Worm (Caenorhabditis elegans) whole organism, late embryonic: ENCODE measurements around the gene amt-1.

Experiments
- C38D4.7 ChIP-seq: fragments of 200-800 bp; sonication (Bioruptor generic); optimal IDR thresholded peaks from 2 replicates; lab custom pipeline; 2018; ENCODE audit warnings: mild to moderate bottlenecking, missing genetic modification characterization, moderate library complexity, missing compliant biosample characterization
- T23F11.4 ChIP-seq: fragments of 200-800 bp; sonication (Bioruptor generic); optimal IDR thresholded peaks from 2 replicates; lab custom pipeline; 2018; ENCODE audit warnings: mild to moderate bottlenecking, missing genetic modification characterization, missing compliant biosample characterization
- ceh-14 ChIP-seq: sonication (generic microtip); optimal IDR thresholded peaks from 2 replicates; lab custom pipeline; 2016; ENCODE audit warnings: missing genotype, missing genetic modification characterization, missing compliant biosample characterization
- ceh-18 ChIP-seq: sonication (generic microtip); optimal IDR thresholded peaks from 2 replicates; lab custom pipeline; 2016; ENCODE audit warnings: missing genetic modification characterization, missing compliant biosample characterization
- ceh-22 ChIP-seq: sonication (generic microtip); optimal IDR thresholded peaks from 2 replicates; lab custom pipeline; 2017; ENCODE audit warnings: missing biosample characterization, missing genetic modification characterization
- ceh-31 ChIP-seq: sonication (generic microtip); optimal IDR thresholded peaks from 2 replicates; lab custom pipeline; 2016; ENCODE audit warnings: missing genetic modification characterization, missing compliant biosample characterization
- ceh-6 ChIP-seq: fragments of 200-800 bp; sonication (Bioruptor generic); optimal IDR thresholded peaks from 2 replicates; lab custom pipeline; 2018; ENCODE audit warnings: mild to moderate bottlenecking, missing genetic modification characterization, missing compliant biosample characterization
- ceh-9 ChIP-seq: sonication (generic microtip); optimal IDR thresholded peaks from 2 replicates; lab custom pipeline; 2016; ENCODE audit warnings: mild to moderate bottlenecking, missing genetic modification characterization, inconsistent platforms, missing compliant biosample characterization
- elt-2 ChIP-seq: sonication (generic microtip); optimal IDR thresholded peaks from 2 replicates; lab custom pipeline; 2016; ENCODE audit warnings: missing genetic modification reagents, missing genetic modification characterization, missing compliant biosample characterization
- elt-4 ChIP-seq: sonication (generic microtip); optimal IDR thresholded peaks from 2 replicates; lab custom pipeline; 2016; ENCODE audit warnings: missing genetic modification characterization, missing compliant biosample characterization
- eyg-1 ChIP-seq: sonication (generic microtip); optimal IDR thresholded peaks from 2 replicates; lab custom pipeline; 2016; ENCODE audit warnings: missing genotype, missing genetic modification characterization, missing compliant biosample characterization
- fax-1 ChIP-seq: sonication (generic microtip); optimal IDR thresholded peaks from 2 replicates; lab custom pipeline; 2016; ENCODE audit warnings: missing genotype, missing genetic modification characterization, missing compliant biosample characterization
- fkh-10 ChIP-seq: fragments of 150-350 bp; optimal IDR thresholded peaks from 2 replicates; lab custom pipeline; 2014; ENCODE audit warnings: missing biosample characterization, missing genetic modification reagents, missing genetic modification characterization
- hlh-13 ChIP-seq: fragments of 200-800 bp; sonication (Bioruptor generic); optimal IDR thresholded peaks from 2 replicates; lab custom pipeline; 2018; ENCODE audit warnings: mild to moderate bottlenecking, missing genetic modification characterization, missing compliant biosample characterization
- hlh-15 ChIP-seq: sonication (generic microtip); optimal IDR thresholded peaks from 2 replicates; lab custom pipeline; 2016; ENCODE audit warnings: missing genetic modification characterization, missing compliant biosample characterization
- hlh-30 ChIP-seq: sonication (generic microtip); optimal IDR thresholded peaks from 2 replicates; lab custom pipeline; 2017; ENCODE audit warnings: antibody characterized with exemption, missing genetic modification characterization, missing compliant biosample characterization; ENCODE audit not compliant: insufficient read depth
- hlh-8 ChIP-seq: sonication (generic microtip); optimal IDR thresholded peaks from 2 replicates; lab custom pipeline; 2016; ENCODE audit warnings: missing genotype, missing genetic modification characterization, missing compliant biosample characterization
- lim-6 ChIP-seq: sonication (generic microtip); optimal IDR thresholded peaks from 2 replicates; lab custom pipeline; 2016; ENCODE audit warnings: missing genetic modification characterization, missing compliant biosample characterization
- lin-11 ChIP-seq: fragments of 200-800 bp; sonication (Bioruptor generic); optimal IDR thresholded peaks from 2 replicates; lab custom pipeline; 2018; ENCODE audit warnings: mild to moderate bottlenecking, missing genetic modification characterization, missing compliant biosample characterization
- madf-2 ChIP-seq: sonication (generic microtip); optimal IDR thresholded peaks from 2 replicates; lab custom pipeline; 2017; ENCODE audit warnings: missing genetic modification characterization, missing compliant biosample characterization
- npax-4 ChIP-seq: sonication (generic microtip); optimal IDR thresholded peaks from 2 replicates; lab custom pipeline; 2016; ENCODE audit warnings: missing genetic modification characterization, missing compliant biosample characterization
- pag-3 ChIP-seq: sonication (generic microtip); optimal IDR thresholded peaks from 2 replicates; lab custom pipeline; 2016; ENCODE audit warnings: missing compliant biosample characterization, missing genetic modification characterization, borderline replicate concordance
- pat-9 ChIP-seq: fragments of 200-800 bp; sonication (Bioruptor generic); optimal IDR thresholded peaks from 2 replicates; lab custom pipeline; 2018; ENCODE audit warnings: mild to moderate bottlenecking, missing genetic modification characterization, moderate library complexity, missing compliant biosample characterization
- pax-1 ChIP-seq: fragments of 150-350 bp; optimal IDR thresholded peaks from 2 replicates; lab custom pipeline; 2014; ENCODE audit warnings: missing biosample characterization, missing genetic modification characterization
- pqm-1 ChIP-seq: sonication (generic microtip); optimal IDR thresholded peaks from 2 replicates; lab custom pipeline; 2016; ENCODE audit warnings: missing genetic modification characterization, missing compliant biosample characterization
- pros-1 ChIP-seq: fragments of 150-350 bp; optimal IDR thresholded peaks from 2 replicates; lab custom pipeline; 2014; ENCODE audit warnings: missing biosample characterization, missing genetic modification reagents, missing genetic modification characterization
- tbx-2 ChIP-seq: sonication (generic microtip); optimal IDR thresholded peaks from 2 replicates; lab custom pipeline; 2016; ENCODE audit warnings: missing genetic modification characterization, missing compliant biosample characterization
- tbx-7 ChIP-seq: sonication (generic microtip); optimal IDR thresholded peaks from 2 replicates; lab custom pipeline; 2016; ENCODE audit warnings: missing genotype, missing genetic modification characterization, missing compliant biosample characterization
- unc-3 ChIP-seq, 2 experiments: fragments of 200-800 bp in 1 of 2; sonication (Bioruptor generic) in 1 of 2; sonication (generic microtip) in 1 of 2; conservative IDR thresholded peaks in 1 of 2; optimal IDR thresholded peaks in 1 of 2; 2 replicates each; pipeline versions ENCODE4 v1.3.6 to Lab custom; 2016 to 2022; ENCODE audit warnings: missing compliant biosample characterization in 2 of 2, missing genetic modification characterization in 2 of 2, missing genetic modification reagents in 1 of 2
- unc-42 ChIP-seq: sonication (generic microtip); optimal IDR thresholded peaks from 2 replicates; lab custom pipeline; 2016; ENCODE audit warnings: missing genotype, missing genetic modification characterization, missing compliant biosample characterization
- zip-5 ChIP-seq: sonication (generic microtip); optimal IDR thresholded peaks from 2 replicates; lab custom pipeline; 2016; ENCODE audit warnings: missing genetic modification characterization, missing compliant biosample characterization
- ztf-16 ChIP-seq: sonication (generic microtip); optimal IDR thresholded peaks from 2 replicates; lab custom pipeline; 2017; ENCODE audit warnings: missing genetic modification characterization, missing compliant biosample characterization

Gene amt-1

DNA sequence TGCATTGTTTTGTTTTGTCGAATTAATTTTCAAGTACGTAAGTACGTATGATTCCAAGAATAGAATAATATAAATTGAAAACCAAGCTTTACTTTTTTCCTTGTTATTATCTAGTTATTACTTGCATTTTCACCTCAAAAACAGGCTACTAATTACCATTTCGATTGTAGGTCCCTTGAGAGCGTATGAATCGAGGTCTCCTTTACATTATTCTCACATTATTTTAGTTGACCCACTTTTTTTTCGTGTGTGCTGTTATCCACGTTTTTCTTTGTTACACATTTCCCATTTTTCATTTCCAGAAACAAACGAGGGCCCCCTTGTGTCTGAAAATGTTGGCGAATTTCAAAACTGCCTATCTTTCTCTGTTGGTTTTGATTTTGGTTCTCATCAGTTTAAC, 9.4 kb upstream of the amt-1 start, which contains the start of gene C05E11.6:
Gene C05E11.6 (plus strand): TSS at position 301 of the 400 bp plus-strand sequence.
- TF ChIP-seq hlh-30 (tag; lab: Kevin White, UChicago) = no peak
- TF ChIP-seq ceh-6 (GFP tag; lab: Kevin White, UChicago) = no peak
- TF ChIP-seq hlh-8 = no peak
- TF ChIP-seq lim-6 (tag; lab: Kevin White, UChicago) = no peak
- TF ChIP-seq fax-1 = no peak
- no peak for TF ChIP-seq npax-4 (tag; lab: Kevin White, UChicago)
- no peak for TF ChIP-seq hlh-13 (GFP tag; lab: Kevin White, UChicago)
- no peak for TF ChIP-seq pax-1 (tag; lab: Kevin White, UChicago)

DNA sequence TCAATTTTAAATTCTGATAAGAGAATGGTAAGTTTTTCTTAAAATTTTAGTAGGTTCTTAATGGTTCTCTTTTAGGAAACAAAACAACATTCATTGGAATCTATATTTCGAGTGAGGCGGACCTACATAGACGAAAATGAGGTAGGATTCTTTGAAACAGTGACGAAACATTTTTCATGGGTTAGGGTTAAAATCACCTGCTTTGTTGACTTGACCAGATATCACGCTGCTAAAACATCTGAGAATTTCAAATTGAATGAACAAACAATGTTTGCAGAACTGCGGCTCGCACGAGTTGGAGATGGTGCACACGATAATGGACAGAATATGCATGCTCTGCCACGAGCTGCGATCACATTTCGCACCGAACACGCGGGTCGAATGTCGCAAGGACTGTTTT, 8.9 kb upstream of the amt-1 start:
- TF ChIP-seq pqm-1 (tag; lab: Kevin White, UChicago) (no peak), lim-6 (tag; lab: Kevin White, UChicago) (no peak), hlh-15 (no peak)

DNA sequence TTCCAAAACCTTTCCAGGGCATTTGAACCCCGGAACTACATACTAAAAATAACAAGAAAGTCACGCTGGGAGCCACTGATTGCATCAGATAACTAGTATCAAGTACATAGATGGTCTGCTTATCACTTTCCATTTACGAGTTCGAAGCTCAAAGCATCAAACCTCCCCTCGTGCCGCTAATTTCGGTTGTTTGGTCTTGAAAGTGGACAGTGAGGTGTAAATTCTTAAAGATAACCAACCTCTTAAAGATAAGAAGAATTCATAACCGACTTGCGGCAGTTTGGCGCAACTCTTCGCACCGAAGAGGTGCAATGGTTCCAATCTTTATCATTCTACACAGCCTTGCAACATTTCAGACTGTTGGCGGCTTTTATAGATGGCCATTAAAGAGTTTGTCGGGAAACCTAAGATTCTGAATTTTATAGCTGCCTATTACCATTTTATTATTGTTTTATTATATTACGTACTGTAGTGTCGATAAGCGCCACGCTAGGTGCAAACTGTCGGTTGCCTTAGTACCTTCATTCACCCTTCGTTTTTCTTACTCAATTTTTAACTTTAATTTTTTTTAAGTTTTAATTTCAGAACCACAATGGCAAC, 6.4 kb upstream of the amt-1 start, which contains the start of gene amt-4:
Gene amt-4 (plus strand): TSS at position 586 of the 600 bp plus-strand sequence.
- no peak for TF ChIP-seq npax-4 (tag; lab: Kevin White, UChicago)
- TF ChIP-seq fkh-10 (GFP tag; lab: Kevin White, UChicago) = no peak
- TF ChIP-seq pag-3 (tag; lab: Kevin White, UChicago) = no peak
- no peak for TF ChIP-seq C38D4.7 (GFP tag; lab: Kevin White, UChicago)
- TF ChIP-seq tbx-2 (tag; lab: Kevin White, UChicago) = no peak
- no peak for TF ChIP-seq ceh-22
- no peak for TF ChIP-seq zip-5 (tag; lab: Kevin White, UChicago)
- peak; percentile 50 for TF ChIP-seq elt-2 (tag; lab: Kevin White, UChicago)

DNA sequence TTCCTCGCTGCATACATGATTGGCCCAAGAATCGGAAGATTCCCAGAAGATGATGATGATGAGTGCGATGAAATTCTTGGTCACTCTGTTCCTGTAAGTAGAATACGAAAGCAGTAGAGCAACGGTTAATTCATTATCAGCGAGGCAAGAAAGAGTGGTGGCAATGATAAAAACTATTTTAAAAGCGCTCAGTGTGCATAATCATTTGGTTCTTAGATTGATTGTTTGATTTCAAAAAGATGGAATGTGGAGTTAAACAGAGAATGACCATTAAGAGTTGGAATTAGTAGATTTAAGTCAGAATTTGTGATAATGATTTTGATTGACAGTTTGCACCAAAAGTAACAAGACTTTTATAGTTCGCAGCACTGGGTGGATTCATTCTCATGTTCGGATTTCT, 4.1 kb upstream of the amt-1 start:
- TF ChIP-seq ceh-18 (tag; lab: Kevin White, UChicago) (no peak), pros-1 (tag; lab: Kevin White, UChicago) (no peak), ceh-14 (tag; lab: Kevin White, UChicago) (no peak), pat-9 (tag; lab: Kevin White, UChicago) (no peak)

DNA sequence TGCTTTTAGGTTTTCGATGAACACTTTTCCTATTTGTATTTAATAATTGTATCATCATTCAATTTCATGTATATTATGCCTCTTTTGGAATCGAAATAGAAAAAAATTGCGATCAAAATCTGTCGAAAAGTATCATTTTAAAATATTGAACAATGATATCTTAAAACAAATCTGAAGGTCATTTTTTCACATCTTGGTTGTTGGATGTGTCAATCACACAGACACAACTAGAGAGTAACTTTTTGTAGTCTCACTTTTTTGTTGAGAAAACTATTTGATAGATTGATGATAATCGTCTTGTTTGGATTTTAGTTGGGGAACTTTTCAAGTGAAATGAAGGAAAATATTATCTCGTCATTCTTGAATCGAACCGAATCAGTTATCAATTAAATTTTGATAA, 2.0 kb upstream of the amt-1 start:
- TF ChIP-seq T23F11.4 (GFP tag; lab: Kevin White, UChicago) (no peak), unc-42 (tag; lab: Kevin White, UChicago) (no peak), eyg-1 (no peak), madf-2 (tag; lab: Kevin White, UChicago) (no peak), lim-6 (tag; lab: Kevin White, UChicago) (no peak), elt-4 (tag; lab: Kevin White, UChicago) (no peak), ceh-31 (tag; lab: Kevin White, UChicago) (no peak), unc-3 (GFP tag; conservative IDR thresholded peaks at IDR 0.05; lab: Robert Waterston, UW) (no peak), unc-3 (tag; optimal IDR thresholded peaks at IDR 0.05; lab: Kevin White, UChicago) (no peak), fkh-10 (GFP tag; lab: Kevin White, UChicago) (no peak), ztf-16 (tag; lab: Kevin White, UChicago) (no peak), ceh-9 (tag; lab: Kevin White, UChicago) (no peak), lin-11 (tag; lab: Kevin White, UChicago) (no peak), tbx-7 (tag; lab: Kevin White, UChicago) (no peak), pag-3 (tag; lab: Kevin White, UChicago) (no peak)
